Worm (Caenorhabditis elegans) whole organism, early embryonic: Measurements from ENCODE around the gene eif-2D.

Experiments used
- B0310.2 ChIP-seq: sonication (generic microtip); optimal IDR thresholded peaks from 2 replicates; lab custom pipeline; 2016; ENCODE audit warnings: mild to moderate bottlenecking, missing genetic modification characterization, missing compliant biosample characterization
- F13C5.2 ChIP-seq: sonication (generic microtip); optimal IDR thresholded peaks from 2 replicates; lab custom pipeline; 2017; ENCODE audit warnings: mild to moderate bottlenecking, missing genetic modification characterization, inconsistent platforms, missing compliant biosample characterization
- ama-1 ChIP-seq: fragments of 150-350 bp; optimal IDR thresholded peaks from 2 replicates; lab custom pipeline; 2014
- ceh-13 ChIP-seq: fragments of 200-800 bp; sonication (Bioruptor generic); optimal IDR thresholded peaks from 2 replicates; lab custom pipeline; 2018; ENCODE audit warnings: mild to moderate bottlenecking, missing genetic modification characterization, missing compliant biosample characterization
- ceh-36 ChIP-seq: sonication (generic microtip); optimal IDR thresholded peaks from 2 replicates; lab custom pipeline; 2016; ENCODE audit warnings: missing genetic modification characterization, inconsistent platforms, missing compliant biosample characterization
- ets-7 ChIP-seq: sonication (generic microtip); optimal IDR thresholded peaks from 2 replicates; lab custom pipeline; 2016; ENCODE audit warnings: missing genotype, missing genetic modification characterization, missing compliant biosample characterization
- flt-1 ChIP-seq: fragments of 200-800 bp; sonication (Bioruptor generic); IDR thresholded peaks from 2 replicates; pipeline ENCODE4 v1.3.6; 2022; ENCODE audit warnings: missing genetic modification characterization, missing compliant biosample characterization
- hmbx-1 ChIP-seq: sonication (generic microtip); optimal IDR thresholded peaks from 2 replicates; lab custom pipeline; 2016; ENCODE audit warnings: mild to moderate bottlenecking, missing genetic modification characterization, missing compliant biosample characterization
- hmg-4 ChIP-seq: fragments of 200-800 bp; sonication (Bioruptor generic); optimal IDR thresholded peaks from 2 replicates; lab custom pipeline; 2018; ENCODE audit warnings: mild to moderate bottlenecking, missing genetic modification characterization, missing compliant biosample characterization
- hnd-1 ChIP-seq: sonication (generic microtip); optimal IDR thresholded peaks from 2 replicates; lab custom pipeline; 2016; ENCODE audit warnings: missing genetic modification characterization, missing compliant biosample characterization
- scrt-1 ChIP-seq: fragments of 200-800 bp; sonication (Bioruptor generic); IDR thresholded peaks from 2 replicates; pipeline ENCODE4 v1.3.6; 2022; ENCODE audit warnings: missing genetic modification characterization, missing compliant biosample characterization
- tbx-11 ChIP-seq: fragments of 200-800 bp; sonication (Bioruptor generic); IDR thresholded peaks from 2 replicates; pipeline ENCODE4 v1.3.6; 2022; ENCODE audit warnings: missing genetic modification characterization, missing compliant biosample characterization
- tbx-37 ChIP-seq: fragments of 200-800 bp; sonication (Bioruptor generic); conservative IDR thresholded peaks from 2 replicates; pipeline ENCODE4 v1.3.6; 2022; ENCODE audit warnings: missing genetic modification reagents, missing genetic modification characterization, missing compliant biosample characterization
- tra-4 ChIP-seq: sonication (generic microtip); optimal IDR thresholded peaks from 2 replicates; lab custom pipeline; 2017; ENCODE audit warnings: missing genetic modification characterization, missing compliant biosample characterization

DNA sequence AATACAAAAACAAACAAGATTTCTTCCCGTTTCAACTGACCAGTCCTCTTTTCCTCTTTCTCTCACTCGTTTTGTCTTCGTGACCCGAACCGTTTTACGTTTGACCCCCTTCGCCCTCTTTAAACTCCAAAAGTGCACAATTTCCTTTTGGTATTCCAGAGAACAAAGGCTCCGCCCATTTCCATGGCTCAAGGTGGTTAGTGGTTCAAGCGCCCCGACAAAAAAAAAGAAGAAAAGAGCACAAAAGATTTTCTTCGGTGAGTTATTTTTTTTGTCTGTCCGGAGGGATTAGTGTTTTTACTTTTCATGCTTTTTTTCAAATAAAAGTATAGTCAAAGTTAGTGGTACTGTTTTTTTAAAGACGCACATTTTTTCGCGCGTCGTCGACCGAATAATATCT lies 16.0 kb downstream of the eif-2D start, which contains the start of gene osta-2:
- TF ChIP-seq tra-4 (tag; lab: Kevin White, UChicago) (no peak), ama-1 (lab: Kevin White, UChicago) (no peak), F13C5.2 (tag; lab: Kevin White, UChicago) (no peak), hmg-4 (GFP tag; lab: Kevin White, UChicago) (no peak), ceh-36 (no peak), ets-7 (tag; lab: Kevin White, UChicago) (no peak), B0310.2 (no peak), flt-1 (GFP tag; lab: Robert Waterston, UW) (no peak), hmbx-1 (tag; lab: Kevin White, UChicago) (no peak), tbx-37 (GFP tag; lab: Robert Waterston, UW) (no peak), tbx-11 (GFP tag; lab: Robert Waterston, UW) (no peak), scrt-1 (GFP tag; lab: Robert Waterston, UW) (no peak), ceh-13 (GFP tag; lab: Kevin White, UChicago) (no peak), hnd-1 (tag; lab: Kevin White, UChicago) (no peak)
